Worm (Caenorhabditis elegans): ENCODE data around the gene F53B1.3.
A peak's percentile ranks its signal among the peaks of the same experiment; 100 is the strongest.

Gene F53B1.3

DNA sequence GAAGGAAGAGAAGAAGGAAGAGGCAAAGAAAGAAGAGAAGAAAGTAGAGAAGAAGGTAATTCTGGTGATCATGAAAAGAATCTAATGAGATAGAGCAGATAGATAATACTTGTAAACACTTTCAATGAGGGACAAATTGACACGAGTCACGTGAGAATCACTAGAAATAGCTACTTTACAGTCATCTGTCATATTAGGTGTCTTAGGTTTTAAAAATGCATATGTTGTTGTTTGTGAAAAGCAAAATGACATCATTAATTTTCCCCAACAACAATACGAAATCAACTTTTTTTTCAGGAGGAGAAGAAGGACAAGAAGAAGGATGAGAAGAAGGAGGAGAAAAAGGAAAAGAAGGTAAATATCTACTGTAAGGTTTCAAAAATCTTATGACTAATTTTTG lies 30.2 kb upstream of the F53B1.3 start (continued):
- no peak for TF ChIP-seq nhr-11 (tag; optimal IDR thresholded peaks at IDR 0.05)
- TF ChIP-seq ces-1 (GFP tag; optimal IDR thresholded peaks at IDR 0.05) = no peak
- peak in 1 of 6 experiments; percentile 43 for TF ChIP-seq elt-3 (tag; optimal IDR thresholded peaks at IDR 0.05)

DNA sequence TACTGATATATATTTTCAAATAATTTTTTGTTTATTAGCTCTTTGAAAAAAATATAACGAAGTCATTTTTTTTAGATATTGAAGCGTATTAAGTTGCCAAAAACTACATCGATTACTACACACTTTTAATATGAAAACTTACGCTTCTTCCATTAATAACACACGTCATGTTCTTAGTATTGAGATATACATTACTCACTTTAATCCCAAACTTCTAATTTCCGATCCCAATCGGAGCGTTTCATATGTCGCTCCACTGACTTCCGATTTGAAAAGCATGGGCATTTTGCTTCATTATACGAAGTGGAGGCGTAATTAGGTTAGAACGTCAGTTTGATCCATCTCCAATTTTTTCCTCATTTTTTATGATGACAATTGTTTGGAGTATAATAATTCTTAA lies 26.6 kb upstream of the F53B1.3 start:
- peak; percentile 8 for TF ChIP-seq pax-3 (tag; optimal IDR thresholded peaks at IDR 0.05)
- TF ChIP-seq fkh-8 (tag; optimal IDR thresholded peaks at IDR 0.05) = peak; percentile 74
- peak; percentile 39 for TF ChIP-seq nhr-71 (tag; optimal IDR thresholded peaks at IDR 0.05)
- no peak for TF ChIP-seq efl-3 (GFP tag; optimal IDR thresholded peaks at IDR 0.05)
- peak; percentile 55 for TF ChIP-seq egl-13 (tag; optimal IDR thresholded peaks at IDR 0.05)
- TF ChIP-seq nhr-11 (tag; optimal IDR thresholded peaks at IDR 0.05) = peak; percentile 19
- TF ChIP-seq nhr-47 (tag; optimal IDR thresholded peaks at IDR 0.05) = peak; percentile 51
- TF ChIP-seq dsc-1 (tag; optimal IDR thresholded peaks at IDR 0.05) = peak; percentile 84
- no peak for TF ChIP-seq sptf-1 (tag; optimal IDR thresholded peaks at IDR 0.05)

DNA sequence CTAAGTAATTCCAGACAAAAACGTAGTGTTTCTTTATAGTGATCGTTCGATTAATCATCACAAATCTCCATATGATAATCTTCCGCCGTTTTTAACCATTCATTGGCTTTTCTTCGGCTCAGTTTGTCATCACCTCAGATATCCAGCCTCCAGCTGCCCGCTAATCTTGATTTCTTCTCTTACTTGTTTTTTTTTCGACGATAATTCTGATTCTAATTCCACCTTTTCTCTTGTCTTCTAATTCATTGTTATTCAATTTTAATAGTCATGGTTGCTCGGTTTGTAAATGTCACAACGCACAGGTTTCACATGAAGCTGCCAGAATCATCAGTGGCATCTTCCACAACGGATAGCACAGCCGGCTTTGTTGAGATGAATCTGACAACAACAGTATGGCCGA lies 25.9 kb upstream of the F53B1.3 start, which contains the start of gene F49H12.4:
TSS of gene F49H12.4 (plus strand) at position 301 of the 400 bp plus-strand sequence.
- no peak for TF ChIP-seq hlh-17 (GFP tag; optimal IDR thresholded peaks at IDR 0.05; ENCODE audit: borderline replicate concordance)
- TF ChIP-seq fkh-8 (tag; optimal IDR thresholded peaks at IDR 0.05) = no peak
- TF ChIP-seq nhr-12 (tag; optimal IDR thresholded peaks at IDR 0.05) = no peak
- peak; percentile 17 for TF ChIP-seq dsc-1 (tag; optimal IDR thresholded peaks at IDR 0.05)
- TF ChIP-seq nhr-90 (tag; optimal IDR thresholded peaks at IDR 0.05; ENCODE audit: poor library complexity) = no peak
- no peak for TF ChIP-seq fos-1 (tag; optimal IDR thresholded peaks at IDR 0.05)
- TF ChIP-seq nhr-28 (tag; optimal IDR thresholded peaks at IDR 0.05) = no peak
- TF ChIP-seq sox-4 (tag; optimal IDR thresholded peaks at IDR 0.05) = no peak
- no peak for TF ChIP-seq nhr-19 (GFP tag; conservative IDR thresholded peaks at IDR 0.05)

DNA sequence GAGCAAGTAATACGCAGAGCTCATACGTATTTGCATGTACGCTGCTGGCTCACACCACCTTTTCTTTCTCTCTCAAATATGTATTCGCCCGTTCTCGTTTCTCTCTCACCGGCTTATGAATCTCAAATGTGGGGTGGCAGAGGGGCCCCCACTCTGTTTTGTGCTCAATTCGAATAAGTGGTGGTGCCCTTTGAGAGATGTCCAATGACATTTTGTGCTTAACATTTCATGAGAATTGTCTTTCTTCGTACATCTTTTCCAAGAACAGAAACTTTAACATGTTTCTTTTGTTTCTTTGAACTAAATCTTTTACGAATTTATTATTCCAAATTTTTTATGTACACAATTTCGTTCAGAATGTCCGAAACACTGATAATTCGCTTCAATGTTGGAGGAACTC lies 21.4 kb upstream of the F53B1.3 start, which contains the start of gene F49H12.3:
TSS of gene F49H12.3 (plus strand) at position 357 of the 400 bp plus-strand sequence.
- TF ChIP-seq tlp-1 (tag; optimal IDR thresholded peaks at IDR 0.05) = no peak
- TF ChIP-seq zip-4 (GFP tag; optimal IDR thresholded peaks at IDR 0.05) = no peak
- TF ChIP-seq lin-35 (GFP tag; optimal IDR thresholded peaks at IDR 0.05) = no peak
- no peak for TF ChIP-seq xbp-1 (tag; optimal IDR thresholded peaks at IDR 0.05)
- peak; percentile 45 for TF ChIP-seq nhr-71 (tag; optimal IDR thresholded peaks at IDR 0.05)
- no peak for TF ChIP-seq elt-2 (tag; optimal IDR thresholded peaks at IDR 0.05)
- no peak for TF ChIP-seq nhr-20 (tag; optimal IDR thresholded peaks at IDR 0.05)
- no peak for TF ChIP-seq lin-39 (tag; optimal IDR thresholded peaks at IDR 0.05)
- TF ChIP-seq unc-30 (tag; optimal IDR thresholded peaks at IDR 0.05) = no peak
- no peak for TF ChIP-seq elt-3 (tag; optimal IDR thresholded peaks at IDR 0.05)
- TF ChIP-seq C16A3.4 (tag; optimal IDR thresholded peaks at IDR 0.05) = no peak
- no peak for TF ChIP-seq irx-1 (tag; optimal IDR thresholded peaks at IDR 0.05)
- no peak for TF ChIP-seq ztf-11 (tag; optimal IDR thresholded peaks at IDR 0.05)
- no peak for TF ChIP-seq ztf-4 (tag; optimal IDR thresholded peaks at IDR 0.05)
- TF ChIP-seq sptf-1 (tag; optimal IDR thresholded peaks at IDR 0.05) = no peak
- TF ChIP-seq efl-3 (GFP tag; optimal IDR thresholded peaks at IDR 0.05) = no peak
- no peak for TF ChIP-seq grh-1 (GFP tag; IDR thresholded peaks at IDR 0.05)
- no peak for TF ChIP-seq unc-62 (GFP tag; optimal IDR thresholded peaks at IDR 0.05)
- TF ChIP-seq lin-14 (GFP tag; optimal IDR thresholded peaks at IDR 0.05) = peak; percentile 43
- TF ChIP-seq hlh-4 (tag; optimal IDR thresholded peaks at IDR 0.05) = no peak
- no peak for TF ChIP-seq skn-1 (tag; optimal IDR thresholded peaks at IDR 0.05)
- no peak for TF ChIP-seq ets-5 (GFP tag; IDR thresholded peaks at IDR 0.05)
- peak; percentile 39 for TF ChIP-seq dsc-1 (tag; optimal IDR thresholded peaks at IDR 0.05)
- TF ChIP-seq unc-86 (tag; optimal IDR thresholded peaks at IDR 0.05) = peak; percentile 49
- no peak for TF ChIP-seq blmp-1 (tag; optimal IDR thresholded peaks at IDR 0.05)
- no peak for TF ChIP-seq sox-4 (tag; optimal IDR thresholded peaks at IDR 0.05)
- peak; percentile 67 for TF ChIP-seq fkh-8 (tag; optimal IDR thresholded peaks at IDR 0.05)
- TF ChIP-seq Y116A8C.19 (tag; optimal IDR thresholded peaks at IDR 0.05; ENCODE audit: borderline replicate concordance) = no peak
- TF ChIP-seq pax-3 (tag; optimal IDR thresholded peaks at IDR 0.05) = no peak
- TF ChIP-seq lin-13 (GFP tag; optimal IDR thresholded peaks at IDR 0.05) = no peak
- no peak for TF ChIP-seq nhr-76 (tag; optimal IDR thresholded peaks at IDR 0.05)
- TF ChIP-seq dpl-1 (GFP tag; optimal IDR thresholded peaks at IDR 0.05) = no peak
- TF ChIP-seq fos-1 (tag; optimal IDR thresholded peaks at IDR 0.05) = no peak
- TF ChIP-seq mdl-1 (tag; optimal IDR thresholded peaks at IDR 0.05) = no peak
- TF ChIP-seq nhr-19 (GFP tag; conservative IDR thresholded peaks at IDR 0.05) = no peak
- no peak for TF ChIP-seq pqm-1 (tag; optimal IDR thresholded peaks at IDR 0.05)
- TF ChIP-seq ceh-8 (GFP tag; optimal IDR thresholded peaks at IDR 0.05) = no peak
- TF ChIP-seq nhr-85 (tag) = no peak

All from whole organism, L1 larva.